Fruit fly (Drosophila melanogaster): ENCODE results near the gene cdi.

dm6 chr3R:19023862-19024261, 70.2 kb downstream of the cdi start, which contains the start of the genes CG6005 and CG14286:
- no peak for TF ChIP-seq psq (optimal IDR thresholded peaks at IDR 0.05)
- TF ChIP-seq pan (optimal IDR thresholded peaks at IDR 0.05), result no peak
- TF ChIP-seq Dll (optimal IDR thresholded peaks at IDR 0.05), result no peak
- no peak for TF ChIP-seq CG8478 (optimal IDR thresholded peaks at IDR 0.05)
- TF ChIP-seq usp (GFP tag; optimal IDR thresholded peaks at IDR 0.05), result no peak

Measured in whole organism.